Fruit fly (Drosophila melanogaster): ENCODE results near the gene Inx2.

The Inx2 gene

DNA sequence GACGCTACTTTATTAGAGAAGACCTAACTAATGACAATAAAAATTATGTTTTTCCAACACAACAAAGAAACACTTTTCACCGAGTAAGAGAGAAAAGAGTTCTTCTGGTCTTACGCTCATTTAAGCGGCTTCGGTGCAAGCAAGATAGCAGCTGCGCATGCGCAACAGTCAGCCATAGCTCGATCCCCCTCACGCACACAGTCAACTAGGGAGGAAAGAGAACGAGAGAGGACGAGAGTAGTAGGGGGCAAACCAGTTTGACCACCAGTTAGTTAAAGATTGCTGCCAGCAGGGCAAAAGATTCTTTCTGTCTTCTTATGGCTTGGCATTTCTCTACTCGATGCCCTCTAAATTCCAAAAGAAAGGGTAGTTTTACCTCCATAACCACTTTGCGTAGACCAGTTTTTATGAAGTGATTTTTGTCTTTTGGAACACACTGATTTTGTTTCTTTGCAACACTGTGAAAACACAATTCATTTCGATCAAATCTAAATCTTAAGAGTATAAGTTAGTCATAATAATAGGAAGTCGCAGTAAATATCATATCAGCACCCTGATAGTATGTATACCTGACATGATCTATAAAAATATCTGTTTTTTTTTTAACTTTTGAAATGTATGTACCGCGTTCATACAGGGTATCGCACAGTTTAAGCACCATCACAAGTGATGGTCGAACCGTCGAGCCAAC, 2.1 kb downstream of the Inx2 start (continued):
- TF ChIP-seq kay (GFP tag; optimal IDR thresholded peaks at IDR 0.05), result no peak
- TF ChIP-seq CG10366 (GFP tag; IDR thresholded peaks at IDR 0.05), result no peak
- no peak for TF ChIP-seq CG1602 (GFP tag; optimal IDR thresholded peaks at IDR 0.05)
- no peak for TF ChIP-seq pita (GFP tag; optimal IDR thresholded peaks at IDR 0.05)
- TF ChIP-seq gro (GFP tag; optimal IDR thresholded peaks at IDR 0.05), result no peak
- TF ChIP-seq CG4424 (GFP tag; optimal IDR thresholded peaks at IDR 0.05), result no peak
- TF ChIP-seq lola (GFP tag; optimal IDR thresholded peaks at IDR 0.05), result peak in 1 of 3 experiments; percentile 36
- TF ChIP-seq CG31365 (tag; optimal IDR thresholded peaks at IDR 0.05), result no peak
- TF ChIP-seq Oli (tag; optimal IDR thresholded peaks at IDR 0.05), result peak; percentile 50
- peak; percentile 31 to 43 for TF ChIP-seq Trl (optimal IDR thresholded peaks at IDR 0.05)
- no peak for TF ChIP-seq Trl (GFP tag; optimal IDR thresholded peaks at IDR 0.05)
- peak; percentile 47 for TF ChIP-seq nmo (GFP tag; optimal IDR thresholded peaks at IDR 0.05)
- peak; percentile 53 for TF ChIP-seq CG11504 (tag; optimal IDR thresholded peaks at IDR 0.05)
- no peak for TF ChIP-seq vnd (GFP tag; IDR thresholded peaks at IDR 0.05; ENCODE audit: partially characterized antibody)
- no peak for TF ChIP-seq CG12071 (GFP tag; optimal IDR thresholded peaks at IDR 0.05)
- no peak for TF ChIP-seq Max (GFP tag; optimal IDR thresholded peaks at IDR 0.05)
- no peak for TF ChIP-seq otp (GFP tag; IDR thresholded peaks at IDR 0.05)
- TF ChIP-seq bcd (GFP tag; optimal IDR thresholded peaks at IDR 0.05), result peak; percentile 17
- no peak for TF ChIP-seq hkb (optimal IDR thresholded peaks at IDR 0.05)
- TF ChIP-seq hkb (GFP tag; IDR thresholded peaks at IDR 0.05), result no peak
- peak; percentile 49 for TF ChIP-seq CG10267 (tag; optimal IDR thresholded peaks at IDR 0.05)
- peak; percentile 43 for TF ChIP-seq CG12659 (GFP tag; optimal IDR thresholded peaks at IDR 0.05)
- peak; percentile 43 for TF ChIP-seq CG12155 (GFP tag; optimal IDR thresholded peaks at IDR 0.05)
- TF ChIP-seq gfzf (GFP tag; optimal IDR thresholded peaks at IDR 0.05), result no peak
- peak; percentile 87 for TF ChIP-seq CG1832 (GFP tag; optimal IDR thresholded peaks at IDR 0.05)
- no peak for TF ChIP-seq ase (GFP tag; IDR thresholded peaks at IDR 0.05)
- TF ChIP-seq odd (GFP tag; optimal IDR thresholded peaks at IDR 0.05), result peak; percentile 3
- TF ChIP-seq CG11093 (GFP tag; IDR thresholded peaks at IDR 0.05), result 0 out of 3 replicates have a peak, but pooled peaks have one; percentile 32
- peak in 1 of 2 experiments; percentile 12 for TF ChIP-seq Hr78 (GFP tag; optimal IDR thresholded peaks at IDR 0.05)
- peak; percentile 81; the same call in 2 of the 4 replicates for TF ChIP-seq chinmo (GFP tag; IDR thresholded peaks at IDR 0.05; ENCODE audit: partially characterized antibody)
- no peak for TF ChIP-seq Optix (GFP tag; IDR thresholded peaks at IDR 0.05)
- peak; percentile 43 for TF ChIP-seq NC2β (GFP tag; optimal IDR thresholded peaks at IDR 0.05)
- TF ChIP-seq CG30403 (GFP tag; optimal IDR thresholded peaks at IDR 0.05), result peak; percentile 65
- TF ChIP-seq CG15479 (GFP tag; optimal IDR thresholded peaks at IDR 0.05), result peak; percentile 89
- no peak for TF ChIP-seq CG9797 (GFP tag; optimal IDR thresholded peaks at IDR 0.05)
- TF ChIP-seq E2f2 (GFP tag; IDR thresholded peaks at IDR 0.05), result peak; percentile 30; the same call in 1 of the 2 replicates
- no peak for TF ChIP-seq wdn (GFP tag; IDR thresholded peaks at IDR 0.05)
- TF ChIP-seq CG13775 (GFP tag; optimal IDR thresholded peaks at IDR 0.05), result peak; percentile 66
- TF ChIP-seq eyg (GFP tag; optimal IDR thresholded peaks at IDR 0.05), result no peak
- 0 out of 2 replicates have a peak, but pooled peaks have one; percentile 51 for TF ChIP-seq Ptx1 (GFP tag; IDR thresholded peaks at IDR 0.05)
- peak; percentile 16 for TF ChIP-seq tin (GFP tag; optimal IDR thresholded peaks at IDR 0.05)
- 0 out of 3 replicates have a peak, but pooled peaks have one; percentile 25 for TF ChIP-seq CG2199 (GFP tag; IDR thresholded peaks at IDR 0.05)
- no peak for TF ChIP-seq cad (GFP tag; optimal IDR thresholded peaks at IDR 0.05)
- TF ChIP-seq CG4328 (GFP tag; optimal IDR thresholded peaks at IDR 0.05), result no peak
- no peak for TF ChIP-seq klu (GFP tag; IDR thresholded peaks at IDR 0.05)
- TF ChIP-seq sd (tag; optimal IDR thresholded peaks at IDR 0.05), result peak; percentile 46
- peak; percentile 24 for TF ChIP-seq nom (GFP tag; optimal IDR thresholded peaks at IDR 0.05)
- TF ChIP-seq pho (GFP tag; optimal IDR thresholded peaks at IDR 0.05), result peak; percentile 40
- no peak for TF ChIP-seq br (optimal IDR thresholded peaks at IDR 0.05)
- TF ChIP-seq Mrtf (GFP tag; IDR thresholded peaks at IDR 0.05), result no peak
